Worm (Caenorhabditis elegans): ENCODE results near the gene F56D5.9.

The F56D5.9 gene

DNA sequence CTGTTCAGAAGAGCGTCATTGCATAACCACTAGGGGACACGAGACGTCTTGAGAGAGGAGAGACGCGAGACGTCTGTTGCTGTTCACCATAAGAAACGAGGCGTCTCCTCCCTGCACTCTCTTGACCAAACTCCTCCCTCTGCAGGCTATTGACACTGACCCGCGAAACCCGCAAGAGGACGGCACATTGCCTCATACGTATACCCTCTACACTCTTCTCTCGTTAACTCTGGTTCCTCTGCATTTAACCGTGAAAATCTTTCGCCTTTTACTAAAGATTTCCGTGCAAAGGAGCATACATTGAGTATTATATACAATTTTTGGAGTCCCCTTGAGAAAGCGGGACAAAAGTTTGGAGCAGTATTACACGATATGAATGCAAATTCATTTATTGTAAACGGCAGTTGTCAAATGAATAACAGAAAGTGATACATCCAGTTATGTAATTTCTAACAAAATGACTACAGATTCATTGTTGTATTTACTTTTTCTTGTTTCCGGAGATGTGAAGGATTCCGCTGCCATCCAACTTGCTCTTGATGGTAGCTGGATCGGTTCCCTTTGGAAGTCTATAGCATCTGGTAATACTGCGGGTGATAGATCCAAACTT lies 22.2 kb upstream of the F56D5.9 start (continued):
- TF ChIP-seq snpc-1.1 (tag; optimal IDR thresholded peaks at IDR 0.05; ENCODE audit: insufficient read depth) (peak; percentile 97), tlf-1 (GFP tag; optimal IDR thresholded peaks at IDR 0.05) (peak; percentile 81), bed-1 (GFP tag; IDR thresholded peaks at IDR 0.05) (no peak), let-607 (tag; optimal IDR thresholded peaks at IDR 0.05) (peak in 1 of 2 experiments; percentile 66), ztf-18 (tag; optimal IDR thresholded peaks at IDR 0.05) (peak; percentile 69), repo-1 (tag; optimal IDR thresholded peaks at IDR 0.05) (peak; percentile 88), fkh-3 (tag; optimal IDR thresholded peaks at IDR 0.05) (no peak), F10E7.11 (tag; optimal IDR thresholded peaks at IDR 0.05) (no peak), madf-10 (tag; optimal IDR thresholded peaks at IDR 0.05) (peak; percentile 84), tbp1 (GFP tag; optimal IDR thresholded peaks at IDR 0.05) (peak; percentile 81), ceh-27 (GFP tag; optimal IDR thresholded peaks at IDR 0.05) (peak; percentile 94), F49E8.2 (tag; optimal IDR thresholded peaks at IDR 0.05; ENCODE audit: insufficient read depth) (peak; percentile 90), atf-7 (tag; optimal IDR thresholded peaks at IDR 0.05) (peak; percentile 86), T26A5.8 (tag; optimal IDR thresholded peaks at IDR 0.05) (no peak), hsf-1 (GFP tag; IDR thresholded peaks at IDR 0.05) (peak; percentile 57; the same call in 1 of the 2 replicates), ceh-40 (GFP tag; IDR thresholded peaks at IDR 0.05) (0 out of 2 replicates have a peak, but pooled peaks have one; percentile 6), K11D2.4 (GFP tag; IDR thresholded peaks at IDR 0.05) (peak; percentile 75), C06A6.2 (GFP tag; conservative IDR thresholded peaks at IDR 0.05) (peak; percentile 60; the same call in 1 of the 2 replicates), sptf-2 (GFP tag; optimal IDR thresholded peaks at IDR 0.05) (peak; percentile 61), mes-4 (tag; optimal IDR thresholded peaks at IDR 0.05) (no peak), rec-8 (tag; optimal IDR thresholded peaks at IDR 0.05) (no peak), Y56A3A.18 (GFP tag; IDR thresholded peaks at IDR 0.05) (0 out of 2 replicates have a peak, but pooled peaks have one; percentile 63), snpc-1.3 (tag; optimal IDR thresholded peaks at IDR 0.05; ENCODE audit: insufficient read depth) (peak; percentile 91), egl-44 (GFP tag; IDR thresholded peaks at IDR 0.05) (peak; percentile 81), bed-2 (GFP tag; IDR thresholded peaks at IDR 0.05) (0 out of 2 replicates have a peak, but pooled peaks have one; percentile 11), ets-4 (GFP tag; optimal IDR thresholded peaks at IDR 0.05) (no peak), sea-2 (GFP tag; IDR thresholded peaks at IDR 0.05) (no peak), xnd-1 (tag; optimal IDR thresholded peaks at IDR 0.05) (peak; percentile 32), hmg-20 (GFP tag; IDR thresholded peaks at IDR 0.05) (peak; percentile 74), dox-1 (GFP tag; IDR thresholded peaks at IDR 0.05) (peak; percentile 96), zfh-2 (GFP tag; conservative IDR thresholded peaks at IDR 0.05) (no peak), F37B4.10 (GFP tag; IDR thresholded peaks at IDR 0.05) (no peak), egl-18 (GFP tag; IDR thresholded peaks at IDR 0.05) (0 out of 2 replicates have a peak, but pooled peaks have one; percentile 16), Y53G8AR.9 (GFP tag; conservative IDR thresholded peaks at IDR 0.05) (peak; percentile 79), lsy-27 (tag; optimal IDR thresholded peaks at IDR 0.05; ENCODE audit: borderline replicate concordance, insufficient read depth) (no peak), ceh-79 (tag; optimal IDR thresholded peaks at IDR 0.05) (no peak), unc-130 (GFP tag; optimal IDR thresholded peaks at IDR 0.05) (peak; percentile 48), nhr-179 (tag; optimal IDR thresholded peaks at IDR 0.05) (no peak), dpff-1 (tag; optimal IDR thresholded peaks at IDR 0.05) (peak; percentile 22), attf-5 (GFP tag; optimal IDR thresholded peaks at IDR 0.05) (peak; percentile 84), T07F8.4 (tag; optimal IDR thresholded peaks at IDR 0.05) (peak; percentile 29), rpc-1 (optimal IDR thresholded peaks at IDR 0.05) (no peak), rpc-1 (tag; optimal IDR thresholded peaks at IDR 0.05) (peak; percentile 22), mcd-1 (GFP tag; IDR thresholded peaks at IDR 0.05) (peak; percentile 90), snpc-3.4 (tag; optimal IDR thresholded peaks at IDR 0.05) (peak; percentile 95), B0035.1 (tag; optimal IDR thresholded peaks at IDR 0.05) (peak; percentile 58), unc-62 (GFP tag; optimal IDR thresholded peaks at IDR 0.05) (peak; percentile 4)
